Fruit fly (Drosophila melanogaster): Measurements from ENCODE around the gene jar.

DNA sequence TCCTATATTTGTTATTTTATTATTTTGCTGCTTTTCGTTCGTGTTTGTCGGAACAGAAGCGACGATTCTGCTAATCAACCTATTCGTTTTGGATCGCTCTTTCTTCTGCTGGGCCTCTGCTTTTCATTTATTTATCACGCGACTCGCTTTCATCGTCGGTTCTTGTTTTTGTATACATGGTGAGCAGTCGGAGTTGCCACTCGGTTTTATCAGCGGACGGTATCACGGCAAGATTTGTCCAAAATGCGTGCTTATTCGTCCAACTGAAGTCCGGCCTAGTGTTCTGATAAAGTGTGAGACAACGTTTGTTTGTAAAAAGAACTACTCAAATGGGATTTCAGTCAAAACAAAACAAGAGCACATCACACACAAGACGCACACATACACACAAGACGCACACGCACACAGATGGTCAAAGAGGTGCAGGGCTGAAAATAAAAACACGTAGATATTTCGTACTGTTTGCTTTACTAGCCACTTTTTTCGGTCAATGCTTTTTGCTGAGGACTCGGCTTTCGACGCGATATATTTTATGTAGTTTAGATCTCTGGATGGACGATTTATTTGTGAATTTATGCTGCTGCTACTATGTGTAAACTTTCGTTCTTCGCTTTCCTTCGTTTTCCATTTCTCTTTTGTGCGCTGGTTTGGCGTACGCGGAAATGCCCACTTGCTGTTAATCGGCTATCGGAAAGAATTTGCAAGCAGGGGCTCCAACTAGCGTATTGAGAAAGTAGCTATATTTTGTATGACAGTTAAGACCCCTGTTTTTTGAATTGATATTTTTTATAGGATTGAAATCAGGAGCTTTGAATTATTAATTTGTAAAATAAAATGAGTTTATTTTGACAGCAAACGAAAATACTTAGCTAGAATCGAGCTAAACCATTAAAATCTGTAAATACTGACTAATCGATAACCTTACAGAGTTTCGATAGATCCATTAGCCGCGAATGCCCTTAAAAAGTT lies 49.4 kb downstream of the jar start, which contains the start of gene twin:
- TF ChIP-seq CG15336 (GFP tag; IDR thresholded peaks at IDR 0.05) (no peak), CG6854 (GFP tag; optimal IDR thresholded peaks at IDR 0.05) (no peak), Smox (GFP tag; optimal IDR thresholded peaks at IDR 0.05) (no peak)
